Fruit fly (Drosophila melanogaster): ENCODE data around the gene phu.

The phu gene

DNA sequence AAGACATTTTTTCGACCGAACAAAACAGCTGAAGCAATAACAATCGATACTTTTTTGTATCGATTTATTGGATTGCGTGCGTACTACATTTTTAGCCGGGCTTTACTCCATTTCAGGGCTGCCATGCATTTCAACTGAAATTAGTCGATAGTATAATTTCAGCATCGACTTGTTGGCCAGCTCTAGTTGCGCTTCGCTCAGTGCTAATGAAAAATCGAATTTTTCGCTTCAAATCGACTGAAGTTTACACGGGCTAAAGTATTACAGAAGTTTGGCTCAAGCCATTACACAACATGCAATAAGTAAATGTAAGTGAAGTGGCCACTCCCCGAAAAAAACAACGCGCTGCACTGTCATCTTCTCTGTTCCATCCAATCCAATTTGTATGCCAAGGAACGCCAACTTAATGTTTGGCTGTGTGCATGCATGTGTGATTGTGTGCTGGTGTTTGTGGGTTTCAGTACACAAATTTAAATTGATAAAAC lies 21.3 kb downstream of the phu start, which contains the start of the genes mRpL47, CG8176 and Kdm3 (continued):
- TF ChIP-seq CG15514 (GFP tag; optimal IDR thresholded peaks at IDR 0.05) = peak; percentile 89
- TF ChIP-seq CG11560 (tag; IDR thresholded peaks at IDR 0.05) = no peak
- no peak for TF ChIP-seq CG14667 (GFP tag; IDR thresholded peaks at IDR 0.05)
- TF ChIP-seq grau (tag; optimal IDR thresholded peaks at IDR 0.05) = peak; percentile 63
- TF ChIP-seq Drgx (GFP tag; IDR thresholded peaks at IDR 0.05) = no peak
- TF ChIP-seq TFAM (GFP tag; optimal IDR thresholded peaks at IDR 0.05) = no peak
- TF ChIP-seq CG10209 (GFP tag; optimal IDR thresholded peaks at IDR 0.05) = peak; percentile 15
- peak; percentile 97 for TF ChIP-seq Abd-B (GFP tag; optimal IDR thresholded peaks at IDR 0.05)
- TF ChIP-seq mirr (GFP tag; optimal IDR thresholded peaks at IDR 0.05) = peak; percentile 55
- TF ChIP-seq CG30403 (GFP tag; optimal IDR thresholded peaks at IDR 0.05) = peak; percentile 73
- TF ChIP-seq CG2875 (GFP tag; optimal IDR thresholded peaks at IDR 0.05) = no peak
- TF ChIP-seq CG2712 (tag; optimal IDR thresholded peaks at IDR 0.05) = peak; percentile 68
- TF ChIP-seq pita (GFP tag; optimal IDR thresholded peaks at IDR 0.05) = peak; percentile 93
- TF ChIP-seq CG4854 (GFP tag; optimal IDR thresholded peaks at IDR 0.05) = peak; percentile 41
- peak; percentile 55 for TF ChIP-seq CG7745 (tag; optimal IDR thresholded peaks at IDR 0.05)
- peak; percentile 86 for TF ChIP-seq CG9876 (GFP tag; optimal IDR thresholded peaks at IDR 0.05)
- TF ChIP-seq dati (GFP tag; IDR thresholded peaks at IDR 0.05) = no peak
- peak; percentile 43 for TF ChIP-seq D19A (tag; optimal IDR thresholded peaks at IDR 0.05)
- TF ChIP-seq zf30C (GFP tag; optimal IDR thresholded peaks at IDR 0.05) = no peak
- TF ChIP-seq PHDP (tag; optimal IDR thresholded peaks at IDR 0.05) = peak; percentile 1
- TF ChIP-seq CG8089 (GFP tag; optimal IDR thresholded peaks at IDR 0.05) = peak; percentile 37
- TF ChIP-seq CG9437 (GFP tag; optimal IDR thresholded peaks at IDR 0.05) = no peak
- TF ChIP-seq CG8944 (GFP tag; optimal IDR thresholded peaks at IDR 0.05) = peak; percentile 68
- TF ChIP-seq Aef1 (GFP tag; IDR thresholded peaks at IDR 0.05) = no peak
- TF ChIP-seq ttk (GFP tag; IDR thresholded peaks at IDR 0.05) = no peak
- peak; percentile 70 for TF ChIP-seq tx (GFP tag; optimal IDR thresholded peaks at IDR 0.05)
- TF ChIP-seq E2f2 (GFP tag; IDR thresholded peaks at IDR 0.05) = no peak
- TF ChIP-seq lilli (GFP tag; optimal IDR thresholded peaks at IDR 0.05) = peak; percentile 85
- peak; percentile 61 for TF ChIP-seq CG12942 (GFP tag; optimal IDR thresholded peaks at IDR 0.05)
- TF ChIP-seq dan (GFP tag; IDR thresholded peaks at IDR 0.05) = no peak
- TF ChIP-seq Hmx (GFP tag; optimal IDR thresholded peaks at IDR 0.05) = no peak
- TF ChIP-seq CG5245 (GFP tag; optimal IDR thresholded peaks at IDR 0.05) = peak; percentile 37
- TF ChIP-seq CG13424 (tag; optimal IDR thresholded peaks at IDR 0.05) = peak; percentile 49
- no peak for TF ChIP-seq knrl (GFP tag; IDR thresholded peaks at IDR 0.05; ENCODE audit: partially characterized antibody)
- peak; percentile 97 for TF ChIP-seq CG4617 (GFP tag; optimal IDR thresholded peaks at IDR 0.05; ENCODE audit: borderline replicate concordance)
- no peak for TF ChIP-seq Optix (GFP tag; IDR thresholded peaks at IDR 0.05)
- no peak for TF ChIP-seq lov (optimal IDR thresholded peaks at IDR 0.05)
- TF ChIP-seq lov (GFP tag; IDR thresholded peaks at IDR 0.05) = no peak
- TF ChIP-seq btn (GFP tag; optimal IDR thresholded peaks at IDR 0.05) = no peak
- TF ChIP-seq Sox100B (GFP tag; optimal IDR thresholded peaks at IDR 0.05) = no peak
- TF ChIP-seq dm (GFP tag; optimal IDR thresholded peaks at IDR 0.05) = peak; percentile 89
- no peak for TF ChIP-seq CG42726 (GFP tag; IDR thresholded peaks at IDR 0.05; ENCODE audit: partially characterized antibody)
- TF ChIP-seq maf-S (GFP tag; optimal IDR thresholded peaks at IDR 0.05) = peak; percentile 54
- TF ChIP-seq ems (GFP tag; optimal IDR thresholded peaks at IDR 0.05) = peak; percentile 35
- peak; percentile 37 for TF ChIP-seq ewg (GFP tag; optimal IDR thresholded peaks at IDR 0.05)
- TF ChIP-seq BtbVII (GFP tag; optimal IDR thresholded peaks at IDR 0.05) = no peak
- peak; percentile 78 for TF ChIP-seq NC2β (GFP tag; optimal IDR thresholded peaks at IDR 0.05)
- TF ChIP-seq bowl (GFP tag; IDR thresholded peaks at IDR 0.05) = no peak
- TF ChIP-seq Kr (GFP tag; optimal IDR thresholded peaks at IDR 0.05) = no peak
- TF ChIP-seq row (GFP tag; IDR thresholded peaks at IDR 0.05) = no peak
- no peak for TF ChIP-seq slbo (GFP tag; IDR thresholded peaks at IDR 0.05)
- TF ChIP-seq CG2116 (GFP tag; optimal IDR thresholded peaks at IDR 0.05) = peak; percentile 93
